Worm (Caenorhabditis elegans) whole organism, L2 larva: ENCODE data around the gene K08E7.4.

Experiments used
- F13H6.1 ChIP-seq: sonication (generic microtip); optimal IDR thresholded peaks from 2 replicates; lab custom pipeline; 2016; ENCODE audit warnings: missing genetic modification characterization, missing compliant biosample characterization
- aly-2 ChIP-seq: fragments of 150-350 bp; optimal IDR thresholded peaks from 2 replicates; lab custom pipeline; 2014; ENCODE audit warnings: missing biosample characterization, missing genetic modification characterization
- blmp-1 ChIP-seq: sonication (generic microtip); optimal IDR thresholded peaks from 2 replicates; lab custom pipeline; 2017; ENCODE audit warnings: missing genetic modification characterization, mild to moderate bottlenecking, missing compliant biosample characterization, antibody characterized with exemption, moderate library complexity; ENCODE audit not compliant: insufficient read depth
- lin-13 ChIP-seq: fragments of 150-350 bp; optimal IDR thresholded peaks from 2 replicates; lab custom pipeline; 2014; ENCODE audit warnings: missing biosample characterization, missing genetic modification reagents, missing genetic modification characterization
- lin-39 ChIP-seq: fragments of 150-350 bp; optimal IDR thresholded peaks from 2 replicates; lab custom pipeline; 2014; ENCODE audit warnings: missing biosample characterization, missing genetic modification reagents, missing genetic modification characterization
- nhr-11 ChIP-seq: fragments of 150-350 bp; optimal IDR thresholded peaks from 2 replicates; lab custom pipeline; 2014; ENCODE audit warnings: missing biosample characterization, missing genetic modification characterization
- nhr-25 ChIP-seq: fragments of 150-350 bp; sonication (generic microtip); optimal IDR thresholded peaks from 3 replicates; lab custom pipeline; 2014; ENCODE audit warnings: missing biosample characterization, missing genetic modification characterization
- nhr-77 ChIP-seq: fragments of 150-350 bp; optimal IDR thresholded peaks from 2 replicates; lab custom pipeline; 2014; ENCODE audit warnings: missing biosample characterization, missing genetic modification characterization
- ztf-1 ChIP-seq: fragments of 200-800 bp; sonication (Bioruptor generic); conservative IDR thresholded peaks from 2 replicates; pipeline ENCODE4 v1.3.6; 2022; ENCODE audit warnings: missing genetic modification characterization, missing compliant biosample characterization

DNA sequence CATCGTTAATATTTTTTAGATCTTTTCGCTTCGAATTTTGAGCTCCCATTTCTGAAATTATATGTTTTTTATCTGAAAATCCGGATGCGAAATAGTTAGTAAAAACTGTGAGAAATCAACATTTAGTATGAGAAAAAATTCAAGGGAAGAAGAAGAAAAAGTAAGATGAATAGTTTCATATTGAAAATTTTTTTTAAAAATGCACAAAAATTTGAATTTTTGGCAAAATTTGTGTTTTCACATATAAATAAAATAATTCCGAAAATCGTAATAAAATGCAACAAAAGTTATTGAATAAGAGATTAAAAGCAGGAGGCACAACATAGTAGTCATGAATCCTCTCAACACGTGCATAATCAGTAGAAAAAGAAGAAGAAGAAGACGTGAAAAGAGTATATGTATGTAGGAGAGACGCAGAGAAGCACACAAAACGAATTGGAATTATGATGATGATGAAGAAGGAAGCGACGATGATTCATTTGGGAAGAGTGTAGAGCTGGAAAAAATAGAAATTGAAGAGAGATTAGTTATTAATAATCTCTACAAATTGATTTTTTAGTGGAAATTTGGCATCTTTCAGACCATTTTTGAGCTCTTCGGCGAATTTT, 4.9 kb downstream of the K08E7.4 start, which contains the start of gene eak-7:
- no peak for TF ChIP-seq nhr-25
- TF ChIP-seq ztf-1: no peak
- no peak for TF ChIP-seq nhr-11
- TF ChIP-seq blmp-1 (tag; lab: Kevin White, UChicago): no peak
- no peak for TF ChIP-seq lin-13 (GFP tag; lab: Kevin White, UChicago)
- TF ChIP-seq nhr-77 (tag; lab: Kevin White, UChicago): no peak
- TF ChIP-seq aly-2 (tag; lab: Kevin White, UChicago): no peak
- no peak for TF ChIP-seq lin-39 (tag; lab: Kevin White, UChicago)
- no peak for TF ChIP-seq F13H6.1 (tag; lab: Kevin White, UChicago)
